Fruit fly (Drosophila melanogaster): ENCODE data around the gene CG8814.

The CG8814 gene

dm6 chr2L:2829637-2830340, 44.9 kb upstream of the CG8814 start, which contains the start of gene Duox:
Gene Duox (minus strand): TSS chr2L:2830248.
- TF ChIP-seq Myc (optimal IDR thresholded peaks at IDR 0.05) = no peak
- TF ChIP-seq Vsx2 (GFP tag; optimal IDR thresholded peaks at IDR 0.05; ENCODE audit: partially characterized antibody) = peak; percentile 7
- TF ChIP-seq psq (GFP tag; optimal IDR thresholded peaks at IDR 0.05) = peak; percentile 89
- no peak for TF ChIP-seq GATAd (GFP tag; optimal IDR thresholded peaks at IDR 0.05)
- peak; percentile 45 for TF ChIP-seq jim (GFP tag; optimal IDR thresholded peaks at IDR 0.05)
- TF ChIP-seq dl (GFP tag; optimal IDR thresholded peaks at IDR 0.05; ENCODE audit: insufficient read depth in 1 of 2, partially characterized antibody in 2 of 2) = peak; percentile 12 to 32
- no peak for TF ChIP-seq dmrt93B (GFP tag; optimal IDR thresholded peaks at IDR 0.05)
- TF ChIP-seq Hr83 (GFP tag; optimal IDR thresholded peaks at IDR 0.05; ENCODE audit: poor library complexity, severe bottlenecking) = peak; percentile 74
- TF ChIP-seq Dif (GFP tag; optimal IDR thresholded peaks at IDR 0.05; ENCODE audit: partially characterized antibody) = peak; percentile 78
- TF ChIP-seq CrebA (GFP tag; optimal IDR thresholded peaks at IDR 0.05; ENCODE audit: borderline replicate concordance) = no peak
- TF ChIP-seq Dfd (GFP tag; optimal IDR thresholded peaks at IDR 0.05) = no peak

dm6 chr2L:2830341-2830800, 44.3 kb upstream of the CG8814 start:
- TF ChIP-seq Sp1 (GFP tag; optimal IDR thresholded peaks at IDR 0.05) = peak; percentile 95
- TF ChIP-seq ey (GFP tag; optimal IDR thresholded peaks at IDR 0.05) = peak; percentile 72
- TF ChIP-seq pan (optimal IDR thresholded peaks at IDR 0.05) = no peak
- TF ChIP-seq Dif (GFP tag; optimal IDR thresholded peaks at IDR 0.05; ENCODE audit: partially characterized antibody) = no peak
- TF ChIP-seq tai (GFP tag; optimal IDR thresholded peaks at IDR 0.05) = peak; percentile 70
- TF ChIP-seq Vsx2 (GFP tag; optimal IDR thresholded peaks at IDR 0.05; ENCODE audit: partially characterized antibody) = no peak
- peak; percentile 88 for TF ChIP-seq fru (GFP tag; optimal IDR thresholded peaks at IDR 0.05)
- no peak for TF ChIP-seq Jra (GFP tag; optimal IDR thresholded peaks at IDR 0.05)
- peak; percentile 56 for TF ChIP-seq psq (GFP tag; optimal IDR thresholded peaks at IDR 0.05)
- TF ChIP-seq usp (GFP tag; optimal IDR thresholded peaks at IDR 0.05) = no peak
- TF ChIP-seq HLH106 (tag; optimal IDR thresholded peaks at IDR 0.05) = peak; percentile 91
- TF ChIP-seq sv (GFP tag; optimal IDR thresholded peaks at IDR 0.05) = peak; percentile 86
- TF ChIP-seq br (GFP tag; optimal IDR thresholded peaks at IDR 0.05) = peak; percentile 83
- no peak for TF ChIP-seq CG32264 (GFP tag; optimal IDR thresholded peaks at IDR 0.05)
- peak; percentile 4 for TF ChIP-seq CrebA (GFP tag; optimal IDR thresholded peaks at IDR 0.05; ENCODE audit: borderline replicate concordance)
- peak; percentile 70 for TF ChIP-seq Hnf4 (GFP tag; optimal IDR thresholded peaks at IDR 0.05)
- TF ChIP-seq GATAd (GFP tag; optimal IDR thresholded peaks at IDR 0.05) = peak; percentile 3
- TF ChIP-seq rgr (GFP tag; optimal IDR thresholded peaks at IDR 0.05) = peak; percentile 81
- TF ChIP-seq N (GFP tag; optimal IDR thresholded peaks at IDR 0.05) = no peak
- no peak for TF ChIP-seq Myc (optimal IDR thresholded peaks at IDR 0.05)
- peak; percentile 89 for TF ChIP-seq OdsH (GFP tag; optimal IDR thresholded peaks at IDR 0.05)
- TF ChIP-seq lola (GFP tag; optimal IDR thresholded peaks at IDR 0.05) = no peak
- TF ChIP-seq woc (GFP tag; optimal IDR thresholded peaks at IDR 0.05) = peak; percentile 76
- no peak for TF ChIP-seq Hr78 (GFP tag; optimal IDR thresholded peaks at IDR 0.05)
- no peak for TF ChIP-seq Abd-B (GFP tag; optimal IDR thresholded peaks at IDR 0.05)
- TF ChIP-seq CG9705 (GFP tag; optimal IDR thresholded peaks at IDR 0.05) = peak; percentile 77
- TF ChIP-seq dmrt93B (GFP tag; optimal IDR thresholded peaks at IDR 0.05) = peak; percentile 89
- TF ChIP-seq Dfd (GFP tag; optimal IDR thresholded peaks at IDR 0.05) = no peak
- no peak for TF ChIP-seq dl (GFP tag; optimal IDR thresholded peaks at IDR 0.05; ENCODE audit: insufficient read depth in 1 of 2, partially characterized antibody in 2 of 2)
- TF ChIP-seq Rel (GFP tag; optimal IDR thresholded peaks at IDR 0.05) = peak; percentile 7
- TF ChIP-seq Rel (tag; optimal IDR thresholded peaks at IDR 0.05) = peak; percentile 37
- no peak for TF ChIP-seq jim (GFP tag; optimal IDR thresholded peaks at IDR 0.05)
- no peak for TF ChIP-seq Hr83 (GFP tag; optimal IDR thresholded peaks at IDR 0.05; ENCODE audit: poor library complexity, severe bottlenecking)
- TF ChIP-seq Mio (GFP tag; optimal IDR thresholded peaks at IDR 0.05) = no peak
- peak; percentile 17 for TF ChIP-seq dsf (GFP tag; optimal IDR thresholded peaks at IDR 0.05; ENCODE audit: borderline replicate concordance)
- peak; percentile 69 for TF ChIP-seq sage (GFP tag; optimal IDR thresholded peaks at IDR 0.05)
- TF ChIP-seq brk (GFP tag; optimal IDR thresholded peaks at IDR 0.05) = peak; percentile 72
- TF ChIP-seq h (GFP tag; optimal IDR thresholded peaks at IDR 0.05) = peak; percentile 83
- TF ChIP-seq foxo (GFP tag; optimal IDR thresholded peaks at IDR 0.05) = peak in 1 of 2 experiments; percentile 93
